Worm (Caenorhabditis elegans) whole organism, L1 larva: ENCODE data around the gene C50C3.12.

Experiments used
- jun-1 ChIP-seq: fragments of 150-350 bp; optimal IDR thresholded peaks from 2 replicates; lab custom pipeline; 2014; ENCODE audit warnings: missing biosample characterization, missing genetic modification reagents, missing genetic modification characterization
- nhr-77 ChIP-seq: fragments of 150-350 bp; optimal IDR thresholded peaks from 2 replicates; lab custom pipeline; 2014; ENCODE audit warnings: missing biosample characterization, missing genetic modification characterization

ce11 chrIII:8142217-8142616 lies 34.1 kb upstream of the C50C3.12 start:
- TF ChIP-seq nhr-77 (tag; lab: Kevin White, UChicago), result no peak
- no peak for TF ChIP-seq jun-1 (tag; lab: Kevin White, UChicago)
